Worm (Caenorhabditis elegans): ENCODE measurements around the gene nhr-117.

nhr-117 gene

DNA sequence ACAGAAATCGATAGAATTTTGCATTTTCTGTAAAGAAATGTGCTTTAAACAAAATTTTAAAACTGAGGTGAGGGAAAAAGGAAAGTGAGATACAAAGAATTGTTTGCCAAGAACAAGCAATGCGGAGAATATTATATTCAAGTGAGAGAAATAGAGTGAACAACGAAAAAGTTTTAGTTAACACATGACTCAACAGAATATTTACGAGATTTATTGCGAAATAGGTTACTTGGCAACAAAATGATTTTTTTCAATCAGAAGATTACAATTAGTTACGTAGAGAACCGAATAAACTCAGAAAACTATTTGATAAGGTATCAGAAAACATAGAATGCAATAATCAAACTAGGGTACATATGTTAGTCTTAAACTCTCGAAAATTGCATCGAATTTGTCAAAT, at the start of gene nhr-117:
nhr-117 (minus strand) TSS at position 27 of the 400 bp plus-strand sequence.
- no peak for TF ChIP-seq elt-3 (tag; optimal IDR thresholded peaks at IDR 0.05)
- TF ChIP-seq mep-1 (tag; optimal IDR thresholded peaks at IDR 0.05) = no peak
- no peak for TF ChIP-seq ces-1 (GFP tag; optimal IDR thresholded peaks at IDR 0.05)
- no peak for TF ChIP-seq ham-2 (GFP tag; optimal IDR thresholded peaks at IDR 0.05)
- TF ChIP-seq sem-2 (GFP tag; optimal IDR thresholded peaks at IDR 0.05) = no peak
- no peak for TF ChIP-seq ceh-39 (tag; optimal IDR thresholded peaks at IDR 0.05)
- no peak for TF ChIP-seq zip-8 (tag; optimal IDR thresholded peaks at IDR 0.05)
- TF ChIP-seq flh-1 (GFP tag; optimal IDR thresholded peaks at IDR 0.05) = no peak
- TF ChIP-seq unc-120 (tag; optimal IDR thresholded peaks at IDR 0.05; ENCODE audit: poor library complexity, severe bottlenecking) = no peak
- TF ChIP-seq nhr-12 (tag; optimal IDR thresholded peaks at IDR 0.05) = no peak
- no peak for TF ChIP-seq ceh-43 (GFP tag; optimal IDR thresholded peaks at IDR 0.05)
- TF ChIP-seq lin-13 (tag; optimal IDR thresholded peaks at IDR 0.05) = no peak
- no peak for TF ChIP-seq unc-39 (tag; optimal IDR thresholded peaks at IDR 0.05)
- no peak for TF ChIP-seq bed-3 (GFP tag; optimal IDR thresholded peaks at IDR 0.05)
- TF ChIP-seq mls-2 (tag; optimal IDR thresholded peaks at IDR 0.05) = no peak
- no peak for TF ChIP-seq nhr-237 (tag; optimal IDR thresholded peaks at IDR 0.05)
- no peak for TF ChIP-seq nhr-28 (tag; optimal IDR thresholded peaks at IDR 0.05)
- TF ChIP-seq elt-1 (tag; optimal IDR thresholded peaks at IDR 0.05; ENCODE audit: borderline replicate concordance, insufficient read depth) = no peak
- no peak for TF ChIP-seq mab-5 (tag; optimal IDR thresholded peaks at IDR 0.05)

DNA sequence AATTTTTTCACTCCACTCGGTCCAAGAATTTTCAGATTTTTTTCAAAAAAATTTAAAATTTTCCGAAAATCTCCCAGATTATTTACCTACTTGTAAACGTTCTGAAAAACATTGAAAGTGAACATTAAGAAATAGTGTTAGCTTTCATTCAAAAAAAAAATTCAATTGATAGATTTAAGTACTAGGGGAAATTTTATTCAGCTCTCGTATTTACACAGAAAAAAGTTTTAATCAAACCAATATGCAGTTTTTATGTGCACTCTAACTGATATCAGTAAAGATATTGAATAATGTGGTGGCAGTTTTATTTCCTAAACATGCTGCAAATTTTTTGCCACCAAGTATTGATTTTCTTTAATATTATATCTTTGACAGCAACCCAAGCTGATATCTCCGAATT, 46.9 kb upstream of the nhr-117 start, which contains the start of gene irld-42:
irld-42 (plus strand) TSS at position 301 of the 400 bp plus-strand sequence.
- no peak for TF ChIP-seq elt-1 (tag; optimal IDR thresholded peaks at IDR 0.05; ENCODE audit: borderline replicate concordance, insufficient read depth)
- no peak for TF ChIP-seq blmp-1 (tag; optimal IDR thresholded peaks at IDR 0.05)
- no peak for TF ChIP-seq tbx-8 (GFP tag; optimal IDR thresholded peaks at IDR 0.05)
- TF ChIP-seq mls-2 (tag; optimal IDR thresholded peaks at IDR 0.05) = no peak
- TF ChIP-seq ces-1 (GFP tag; optimal IDR thresholded peaks at IDR 0.05) = no peak
- TF ChIP-seq ztf-11 (tag; optimal IDR thresholded peaks at IDR 0.05) = no peak
- TF ChIP-seq mep-1 (tag; optimal IDR thresholded peaks at IDR 0.05) = no peak
- no peak for TF ChIP-seq elt-3 (tag; optimal IDR thresholded peaks at IDR 0.05)
- no peak for TF ChIP-seq sptf-1 (tag; optimal IDR thresholded peaks at IDR 0.05)
- no peak for TF ChIP-seq bed-3 (GFP tag; optimal IDR thresholded peaks at IDR 0.05)
- TF ChIP-seq lin-13 (tag; optimal IDR thresholded peaks at IDR 0.05) = no peak
- TF ChIP-seq ceh-83 (GFP tag; optimal IDR thresholded peaks at IDR 0.05) = no peak

DNA sequence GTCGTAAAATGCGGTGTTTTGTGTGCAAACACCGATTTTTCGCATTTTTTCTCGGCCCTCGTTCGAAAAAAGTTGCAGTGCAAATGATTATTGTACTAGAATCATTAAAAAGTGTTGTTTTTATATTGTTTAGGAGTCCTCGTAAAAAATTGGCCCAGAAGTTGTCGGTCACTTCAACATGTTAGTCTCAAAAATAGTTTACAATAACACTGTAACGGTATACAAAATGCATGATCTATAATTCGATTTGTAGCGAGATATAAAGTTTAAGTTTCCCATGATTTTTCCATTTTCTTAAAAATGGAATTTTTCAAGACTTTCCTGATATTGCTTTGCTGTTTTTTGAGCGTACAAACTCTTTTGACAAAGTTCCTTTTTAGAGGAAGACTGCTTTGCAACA, 45.6 kb upstream of the nhr-117 start, which contains the start of gene K04F1.8:
K04F1.8 (plus strand) TSS at position 301 of the 400 bp plus-strand sequence.
- TF ChIP-seq snpc-4 (tag; optimal IDR thresholded peaks at IDR 0.05) (no peak), pha-4 (tag; optimal IDR thresholded peaks at IDR 0.05) (no peak), mab-5 (tag; optimal IDR thresholded peaks at IDR 0.05) (no peak), unc-39 (tag; optimal IDR thresholded peaks at IDR 0.05) (no peak), drap-1 (GFP tag; optimal IDR thresholded peaks at IDR 0.05) (no peak)

DNA sequence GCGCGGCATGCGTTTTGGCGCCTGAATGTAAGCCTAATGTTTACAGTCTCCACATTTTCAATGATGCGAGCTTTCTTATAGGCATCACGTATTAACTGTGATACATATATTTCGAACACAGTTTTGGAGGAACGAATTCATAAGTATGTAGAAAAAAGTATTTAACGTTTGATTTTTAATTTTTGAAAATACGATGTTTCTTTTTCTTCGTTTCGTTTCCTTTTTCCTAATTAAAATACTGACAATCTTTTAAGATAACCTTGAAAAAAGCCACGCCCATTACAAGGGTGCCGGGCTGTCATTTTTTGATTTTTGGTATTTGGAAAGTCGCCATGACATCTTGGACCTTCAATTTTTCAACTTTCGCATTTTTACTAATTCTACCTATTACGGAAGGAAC, 43.6 kb upstream of the nhr-117 start, which contains the start of gene K04F1.9:
K04F1.9 (plus strand) TSS at position 301 of the 400 bp plus-strand sequence.
- TF ChIP-seq ceh-39 (tag; optimal IDR thresholded peaks at IDR 0.05) (no peak), ces-1 (GFP tag; optimal IDR thresholded peaks at IDR 0.05) (no peak), sptf-1 (tag; optimal IDR thresholded peaks at IDR 0.05) (no peak), nhr-28 (tag; optimal IDR thresholded peaks at IDR 0.05) (no peak), hlh-1 (tag; optimal IDR thresholded peaks at IDR 0.05) (no peak), elt-3 (tag; optimal IDR thresholded peaks at IDR 0.05) (no peak), nhr-12 (tag; optimal IDR thresholded peaks at IDR 0.05) (no peak), ztf-11 (tag; optimal IDR thresholded peaks at IDR 0.05) (no peak), M03D4.4 (tag; optimal IDR thresholded peaks at IDR 0.05) (no peak), tbx-8 (GFP tag; optimal IDR thresholded peaks at IDR 0.05) (no peak), lin-13 (tag; optimal IDR thresholded peaks at IDR 0.05) (no peak), bed-3 (GFP tag; optimal IDR thresholded peaks at IDR 0.05) (no peak), ceh-83 (GFP tag; optimal IDR thresholded peaks at IDR 0.05) (no peak), snpc-4 (tag; optimal IDR thresholded peaks at IDR 0.05) (no peak), unc-120 (tag; optimal IDR thresholded peaks at IDR 0.05; ENCODE audit: poor library complexity, severe bottlenecking) (no peak), pha-4 (tag; optimal IDR thresholded peaks at IDR 0.05) (no peak), lin-32 (GFP tag; optimal IDR thresholded peaks at IDR 0.05) (no peak), elt-1 (tag; optimal IDR thresholded peaks at IDR 0.05; ENCODE audit: borderline replicate concordance, insufficient read depth) (no peak), lsy-2 (tag; optimal IDR thresholded peaks at IDR 0.05) (no peak), drap-1 (GFP tag; optimal IDR thresholded peaks at IDR 0.05) (no peak)
